Fruit fly (Drosophila melanogaster) whole organism, embryonic: ENCODE data around the gene Pde11.

ENCODE experiments used
- Blimp-1 ChIP-seq: fragments of 200-800 bp; sonication (Bioruptor generic); optimal IDR thresholded peaks from 3 replicates; lab custom pipeline; 2018; ENCODE audit warnings: missing biosample characterization, missing genetic modification characterization, mild to moderate bottlenecking, moderate library complexity, missing genetic modification reagents
- CG11560 ChIP-seq: fragments of 200-800 bp; sonication (Bioruptor generic); IDR thresholded peaks from 3 replicates; pipeline ENCODE4 v1.3.6; 2022; ENCODE audit warnings: missing biosample characterization, missing genetic modification characterization
- CG12071 ChIP-seq: fragments of 200-800 bp; sonication (Bioruptor generic); optimal IDR thresholded peaks from 3 replicates; lab custom pipeline; 2018; ENCODE audit warnings: missing biosample characterization, mild to moderate bottlenecking, missing genetic modification characterization
- CG12155 ChIP-seq: fragments of 200-800 bp; sonication (Bioruptor generic); optimal IDR thresholded peaks from 3 replicates; lab custom pipeline; 2016; ENCODE audit warnings: missing biosample characterization, missing genetic modification characterization
- CG12942 ChIP-seq: fragments of 200-800 bp; sonication (Bioruptor generic); optimal IDR thresholded peaks from 3 replicates; lab custom pipeline; 2016; ENCODE audit warnings: missing biosample characterization, missing genetic modification characterization
- CG13894 ChIP-seq: fragments of 200-800 bp; sonication (Bioruptor generic); optimal IDR thresholded peaks from 3 replicates; lab custom pipeline; 2018; ENCODE audit warnings: missing biosample characterization, mild to moderate bottlenecking, missing genetic modification characterization, moderate library complexity
- CG14441 ChIP-seq: fragments of 200-800 bp; sonication (Bioruptor generic); IDR thresholded peaks from 2 replicates; pipeline ENCODE4 v1.3.6; 2022; ENCODE audit warnings: missing biosample characterization, missing genetic modification characterization
- CG18262 ChIP-seq: fragments of 200-800 bp; optimal IDR thresholded peaks from 3 replicates; lab custom pipeline; 2019; ENCODE audit warnings: missing biosample characterization, mild to moderate bottlenecking, missing genetic modification characterization, moderate library complexity
- CG2712 ChIP-seq: fragments of 200-800 bp; optimal IDR thresholded peaks from 3 replicates; lab custom pipeline; 2019; ENCODE audit warnings: missing biosample characterization, mild to moderate bottlenecking, missing genetic modification characterization, moderate library complexity
- CG31441 ChIP-seq: fragments of 200-800 bp; sonication (Bioruptor generic); IDR thresholded peaks from 2 replicates; pipeline ENCODE4 v1.3.6; 2022; ENCODE audit warnings: missing biosample characterization, missing genetic modification characterization
- CG34422 ChIP-seq: fragments of 200-800 bp; sonication (Bioruptor generic); IDR thresholded peaks from 3 replicates; pipeline ENCODE4 v1.3.6; 2022; ENCODE audit warnings: missing biosample characterization, missing genetic modification characterization
- CG6654 ChIP-seq: fragments of 200-800 bp; sonication (Bioruptor generic); optimal IDR thresholded peaks from 2 replicates; lab custom pipeline; 2017; ENCODE audit warnings: missing biosample characterization, mild to moderate bottlenecking, missing genetic modification characterization
- CG7786 ChIP-seq: fragments of 200-800 bp; sonication (Bioruptor generic); optimal IDR thresholded peaks from 2 replicates; lab custom pipeline; 2016; ENCODE audit warnings: missing biosample characterization, missing genetic modification characterization
- CG8089 ChIP-seq: fragments of 200-800 bp; sonication (Bioruptor generic); optimal IDR thresholded peaks from 3 replicates; lab custom pipeline; 2016; ENCODE audit warnings: missing biosample characterization, missing genetic modification characterization
- CG8388 ChIP-seq: fragments of 200-800 bp; sonication (Bioruptor generic); optimal IDR thresholded peaks from 2 replicates; lab custom pipeline; 2019; ENCODE audit warnings: missing biosample characterization, mild to moderate bottlenecking, missing genetic modification characterization, moderate library complexity
- CG9797 ChIP-seq: fragments of 200-800 bp; sonication (Bioruptor generic); optimal IDR thresholded peaks from 3 replicates; lab custom pipeline; 2018; ENCODE audit warnings: missing biosample characterization, mild to moderate bottlenecking, missing genetic modification characterization
- CG9932 ChIP-seq: fragments of 200-800 bp; sonication (Bioruptor generic); IDR thresholded peaks from 2 replicates; pipeline ENCODE4 v1.3.6; 2022; ENCODE audit warnings: missing biosample characterization, missing genetic modification characterization
- D ChIP-seq, 2 experiments: fragments of 200-800 bp in 1 of 2; fragments of >200 bp in 1 of 2; sonication (Bioruptor generic) in 1 of 2; optimal IDR thresholded peaks; 2 replicates in 1 of 2; 3 replicates in 1 of 2; lab custom pipeline; 2017; ENCODE audit warnings: mild to moderate bottlenecking in 1 of 2, missing biosample characterization in 1 of 2, missing genetic modification characterization in 1 of 2, missing genetic modification reagents in 1 of 2
- H2.0 ChIP-seq: fragments of 200-800 bp; sonication (Bioruptor generic); IDR thresholded peaks from 2 replicates; pipeline ENCODE4 v1.3.6; 2022; ENCODE audit warnings: missing biosample characterization, missing genetic modification characterization
- Hey ChIP-seq: fragments of 200-800 bp; sonication (Bioruptor generic); optimal IDR thresholded peaks from 3 replicates; lab custom pipeline; 2018; ENCODE audit warnings: missing biosample characterization, mild to moderate bottlenecking, missing genetic modification characterization
- NK7.1 ChIP-seq: fragments of 200-800 bp; sonication (Bioruptor generic); optimal IDR thresholded peaks from 3 replicates; lab custom pipeline; 2016; ENCODE audit warnings: missing biosample characterization, missing genetic modification characterization
- Pdp1 ChIP-seq, 2 experiments: fragments of 200-800 bp; sonication (Bioruptor generic); optimal IDR thresholded peaks; 3 replicates each; lab custom pipeline; 2016; ENCODE audit warnings: missing biosample characterization in 2 of 2, missing genetic modification characterization in 2 of 2, mild to moderate bottlenecking in 1 of 2, moderate library complexity in 1 of 2
- Poxn ChIP-seq: fragments of 200-800 bp; sonication (Bioruptor generic); IDR thresholded peaks from 2 replicates; pipeline ENCODE4 v1.3.6; 2022; ENCODE audit warnings: missing biosample characterization, missing genetic modification characterization
- Sin3A ChIP-seq: fragments of >200 bp; optimal IDR thresholded peaks from 2 replicates; lab custom pipeline; 2018
- Six4 ChIP-seq: fragments of 200-800 bp; sonication (Bioruptor generic); optimal IDR thresholded peaks from 2 replicates; lab custom pipeline; 2016; ENCODE audit warnings: missing biosample characterization, missing genetic modification characterization
- Sox100B ChIP-seq: fragments of 200-800 bp; sonication (Bioruptor generic); optimal IDR thresholded peaks from 3 replicates; lab custom pipeline; 2018; ENCODE audit warnings: missing biosample characterization, mild to moderate bottlenecking, missing genetic modification characterization
- Ssrp ChIP-seq: fragments of 200-800 bp; sonication (Bioruptor generic); optimal IDR thresholded peaks from 2 replicates; lab custom pipeline; 2018; ENCODE audit warnings: missing biosample characterization, mild to moderate bottlenecking, missing genetic modification characterization, moderate library complexity
- caup ChIP-seq: fragments of 200-800 bp; sonication (Bioruptor generic); optimal IDR thresholded peaks from 3 replicates; lab custom pipeline; 2017; ENCODE audit warnings: missing biosample characterization, mild to moderate bottlenecking, missing genetic modification characterization, moderate library complexity; ENCODE audit not compliant: severe bottlenecking
- chn ChIP-seq: fragments of 200-800 bp; sonication (Bioruptor generic); optimal IDR thresholded peaks from 2 replicates; lab custom pipeline; 2016; ENCODE audit warnings: missing biosample characterization, missing genetic modification characterization
- corto ChIP-seq: fragments of 200-800 bp; sonication (Bioruptor generic); optimal IDR thresholded peaks from 2 replicates; lab custom pipeline; 2016; ENCODE audit warnings: missing biosample characterization, mild to moderate bottlenecking, missing genetic modification characterization, moderate library complexity
- crol ChIP-seq: fragments of 200-800 bp; sonication (Bioruptor generic); IDR thresholded peaks from 2 replicates; pipeline ENCODE4 v1.3.6; 2022; ENCODE audit warnings: missing biosample characterization, missing genetic modification characterization
- cwo ChIP-seq: fragments of 200-800 bp; sonication (Bioruptor generic); optimal IDR thresholded peaks from 3 replicates; lab custom pipeline; 2017; ENCODE audit warnings: missing biosample characterization, missing genetic modification characterization, mild to moderate bottlenecking, moderate library complexity, missing genetic modification reagents
- dm ChIP-seq: fragments of 200-800 bp; sonication (Bioruptor generic); optimal IDR thresholded peaks from 3 replicates; lab custom pipeline; 2016; ENCODE audit warnings: missing biosample characterization, missing genetic modification characterization
- dmrt99B ChIP-seq: fragments of 200-800 bp; sonication (Bioruptor generic); optimal IDR thresholded peaks from 2 replicates; lab custom pipeline; 2018; ENCODE audit warnings: missing biosample characterization, mild to moderate bottlenecking, missing genetic modification characterization, moderate library complexity
- dysf ChIP-seq: fragments of 200-800 bp; sonication (Bioruptor generic); IDR thresholded peaks from 3 replicates; pipeline ENCODE4 v1.3.6; 2022; ENCODE audit warnings: missing biosample characterization, missing genetic modification characterization
- eve ChIP-seq, 2 experiments: fragments of >200 bp; optimal IDR thresholded peaks; 2 replicates each; lab custom pipeline; 2017; ENCODE audit warnings: missing biosample characterization in 2 of 2, missing genetic modification characterization in 2 of 2
- fd64A ChIP-seq: fragments of 200-800 bp; sonication (Bioruptor generic); optimal IDR thresholded peaks from 3 replicates; lab custom pipeline; 2018; ENCODE audit warnings: missing biosample characterization, mild to moderate bottlenecking, missing genetic modification characterization
- fd96Cb ChIP-seq: fragments of 200-800 bp; sonication (Bioruptor generic); optimal IDR thresholded peaks from 2 replicates; lab custom pipeline; 2018; ENCODE audit warnings: missing biosample characterization, mild to moderate bottlenecking, missing genetic modification characterization, moderate library complexity
- fru ChIP-seq: fragments of >200 bp; optimal IDR thresholded peaks from 2 replicates; lab custom pipeline; 2017
- gem ChIP-seq: fragments of 200-800 bp; sonication (Bioruptor generic); optimal IDR thresholded peaks from 2 replicates; lab custom pipeline; 2019; ENCODE audit warnings: missing biosample characterization, mild to moderate bottlenecking, missing genetic modification characterization, moderate library complexity
- hb ChIP-seq: fragments of 200-800 bp; sonication (Bioruptor generic); IDR thresholded peaks from 3 replicates; pipeline ENCODE4 v1.3.6; 2022; ENCODE audit warnings: missing biosample characterization, missing genetic modification characterization; ENCODE audit not compliant: partially characterized antibody
- ken ChIP-seq: fragments of 200-800 bp; sonication (Bioruptor generic); IDR thresholded peaks from 3 replicates; pipeline ENCODE4 v1.3.6; 2022; ENCODE audit warnings: missing biosample characterization, missing genetic modification characterization
- lov ChIP-seq, 2 experiments: fragments of 200-800 bp in 1 of 2; fragments of >200 bp in 1 of 2; sonication (Bioruptor generic) in 1 of 2; IDR thresholded peaks in 1 of 2; optimal IDR thresholded peaks in 1 of 2; 2 replicates in 1 of 2; 3 replicates in 1 of 2; pipeline versions ENCODE4 v1.3.6 to Lab custom; 2017 to 2022; ENCODE audit warnings: missing biosample characterization in 1 of 2, missing genetic modification characterization in 1 of 2
- oc ChIP-seq: fragments of 200-800 bp; sonication (Bioruptor generic); optimal IDR thresholded peaks from 2 replicates; lab custom pipeline; 2018; ENCODE audit warnings: missing biosample characterization, mild to moderate bottlenecking, missing genetic modification characterization, moderate library complexity
- sc ChIP-seq, 3 experiments: fragments of >200 bp in 2 of 3; fragments of 200-800 bp in 1 of 3; sonication (Bioruptor generic) in 1 of 3; optimal IDR thresholded peaks; 2 replicates in 2 of 3; 3 replicates in 1 of 3; lab custom pipeline; 2017; ENCODE audit warnings: mild to moderate bottlenecking in 1 of 3, missing biosample characterization in 1 of 3, missing genetic modification characterization in 1 of 3, missing genetic modification reagents in 1 of 3
- sens ChIP-seq: fragments of 200-800 bp; sonication (Bioruptor generic); peaks from one replicate; lab custom pipeline; 2016; ENCODE audit warnings: missing biosample characterization, missing genetic modification characterization
- sens-2 ChIP-seq: fragments of 200-800 bp; sonication (Bioruptor generic); IDR thresholded peaks from 2 replicates; pipeline ENCODE4 v1.3.6; 2022; ENCODE audit warnings: missing biosample characterization, missing genetic modification characterization
- slbo ChIP-seq: fragments of 200-800 bp; sonication (Bioruptor generic); IDR thresholded peaks from 2 replicates; pipeline ENCODE4 v1.3.6; 2022; ENCODE audit warnings: missing biosample characterization, missing genetic modification characterization
- sqz ChIP-seq: fragments of 200-800 bp; sonication (Bioruptor generic); optimal IDR thresholded peaks from 3 replicates; lab custom pipeline; 2018; ENCODE audit warnings: missing biosample characterization, mild to moderate bottlenecking, missing genetic modification characterization
- sr ChIP-seq: fragments of 200-800 bp; sonication (Bioruptor generic); IDR thresholded peaks from 3 replicates; pipeline ENCODE4 v1.3.6; 2022; ENCODE audit warnings: missing biosample characterization, missing genetic modification characterization
- vvl ChIP-seq: fragments of 200-800 bp; sonication (Bioruptor generic); IDR thresholded peaks from 2 replicates; pipeline ENCODE4 v1.3.6; 2022; ENCODE audit warnings: missing biosample characterization, missing genetic modification characterization

Gene Pde11

dm6 chr2L:18484040-18484381 is 106.1 kb downstream of the Pde11 start (continued):
- TF ChIP-seq CG12942 (GFP tag; lab: Kevin White, UChicago) = no peak
- peak; percentile 46 for TF ChIP-seq Blimp-1 (GFP tag; lab: Kevin White, UChicago)
- peak; percentile 57 for TF ChIP-seq oc
- no peak for TF ChIP-seq slbo
- TF ChIP-seq fd64A = no peak
- TF ChIP-seq D (optimal IDR thresholded peaks at IDR 0.05; lab: Kevin White, UChicago) = peak; percentile 0
- TF ChIP-seq D (GFP tag; optimal IDR thresholded peaks at IDR 0.05; lab: Kevin White, UChicago) = no peak
- no peak for TF ChIP-seq dysf (GFP tag; lab: Robert Waterston, UW)

- no peak for TF ChIP-seq CG8089 (GFP tag; lab: Kevin White, UChicago)
- TF ChIP-seq Sox100B (GFP tag; lab: Kevin White, UChicago) = peak; percentile 6
- TF ChIP-seq CG12155 (GFP tag; lab: Kevin White, UChicago) = no peak
- peak in 1 of 2 experiments; percentile 88 for TF ChIP-seq Pdp1 (GFP tag; optimal IDR thresholded peaks at IDR 0.05; lab: Kevin White, UChicago)
- no peak for TF ChIP-seq CG11560 (tag; lab: Robert Waterston, UW)
- no peak for TF ChIP-seq Sin3A (lab: Kevin White, UChicago)
- TF ChIP-seq CG13894 (tag; lab: Kevin White, UChicago) = peak; percentile 78
- no peak for TF ChIP-seq chn (GFP tag; lab: Kevin White, UChicago)
- no peak for TF ChIP-seq dmrt99B
- TF ChIP-seq H2.0 = no peak
- peak; percentile 76 for TF ChIP-seq sens (GFP tag; lab: Kevin White, UChicago)
- TF ChIP-seq CG9932 = no peak
- TF ChIP-seq CG14441 (GFP tag; lab: Robert Waterston, UW) = no peak
- no peak for TF ChIP-seq sens-2 (GFP tag; lab: Robert Waterston, UW)
- peak; percentile 67; the same call in 1 of the 2 replicates for TF ChIP-seq vvl
- TF ChIP-seq crol (GFP tag; lab: Robert Waterston, UW) = no peak
- TF ChIP-seq NK7.1 (GFP tag; lab: Kevin White, UChicago) = no peak
- TF ChIP-seq CG12071 = no peak
- TF ChIP-seq corto = no peak
- no peak for TF ChIP-seq CG7786 (GFP tag; lab: Kevin White, UChicago)
- no peak for TF ChIP-seq Hey
- TF ChIP-seq fd96Cb (tag; lab: Kevin White, UChicago) = no peak
- no peak for TF ChIP-seq CG34422 (GFP tag; lab: Robert Waterston, UW)
- TF ChIP-seq sr = no peak
- TF ChIP-seq Six4 (GFP tag; lab: Kevin White, UChicago) = no peak
- peak in 1 of 2 experiments; percentile 45 for TF ChIP-seq eve (GFP tag; optimal IDR thresholded peaks at IDR 0.05; lab: Kevin White, UChicago)
- TF ChIP-seq sqz (GFP tag; lab: Kevin White, UChicago) = peak; percentile 41
- no peak for TF ChIP-seq CG9797 (GFP tag; lab: Kevin White, UChicago)
- TF ChIP-seq Poxn (GFP tag; lab: Robert Waterston, UW) = no peak
- TF ChIP-seq cwo = peak; percentile 15
- TF ChIP-seq ken = no peak
- TF ChIP-seq caup (GFP tag; lab: Kevin White, UChicago) = no peak
- no peak for TF ChIP-seq hb (GFP tag; lab: Robert Waterston, UW)
These were observed 107.2 kb downstream of the Pde11 start for dm6 chr2L:18482989-18483388.

dm6 chr2L:18482170-18482569 is 108.0 kb downstream of the Pde11 start:
- no peak for TF ChIP-seq fru (lab: Kevin White, UChicago)
- TF ChIP-seq gem (tag; lab: Kevin White, UChicago) = peak; percentile 58
- no peak for TF ChIP-seq lov (optimal IDR thresholded peaks at IDR 0.05; lab: Kevin White, UChicago)
- TF ChIP-seq lov (GFP tag; IDR thresholded peaks at IDR 0.05; lab: Robert Waterston, UW) = no peak
- TF ChIP-seq CG18262 (tag; lab: Kevin White, UChicago) = peak; percentile 72
- peak; percentile 34 for TF ChIP-seq Ssrp (tag; lab: Kevin White, UChicago)
- TF ChIP-seq CG2712 (tag; lab: Kevin White, UChicago) = peak; percentile 56
- TF ChIP-seq CG8388 (GFP tag; lab: Kevin White, UChicago) = peak; percentile 31
- TF ChIP-seq sc (optimal IDR thresholded peaks at IDR 0.05; lab: Kevin White, UChicago) = no peak
- no peak for TF ChIP-seq sc (GFP tag; optimal IDR thresholded peaks at IDR 0.05; lab: Kevin White, UChicago)
- no peak for TF ChIP-seq dm (GFP tag; lab: Kevin White, UChicago)
- no peak for TF ChIP-seq CG6654 (GFP tag; lab: Kevin White, UChicago)
- TF ChIP-seq CG31441 (GFP tag; lab: Robert Waterston, UW) = peak; percentile 49; the same call in 1 of the 2 replicates
